Worm (Caenorhabditis elegans) whole organism, midembryonic: Measurements from ENCODE around the gene Y49F6C.6.

Experiments
- T22C8.4 ChIP-seq: fragments of 200-800 bp; sonication (Bioruptor generic); IDR thresholded peaks from 2 replicates; pipeline ENCODE4 v1.3.6; 2022; ENCODE audit warnings: missing genetic modification characterization, missing compliant biosample characterization
- cog-1 ChIP-seq: sonication (generic microtip); optimal IDR thresholded peaks from 2 replicates; lab custom pipeline; 2016; ENCODE audit warnings: missing genetic modification characterization, missing compliant biosample characterization
- flt-1 ChIP-seq: fragments of 200-800 bp; sonication (Bioruptor generic); IDR thresholded peaks from 2 replicates; pipeline ENCODE4 v1.3.6; 2022; ENCODE audit warnings: missing genetic modification characterization, missing compliant biosample characterization
- klf-2 ChIP-seq: fragments of 200-800 bp; sonication (Bioruptor generic); conservative IDR thresholded peaks from 2 replicates; pipeline ENCODE4 v1.3.6; 2022; ENCODE audit warnings: missing genetic modification reagents, missing genetic modification characterization, missing compliant biosample characterization
- med-1 ChIP-seq: sonication (generic microtip); optimal IDR thresholded peaks from 2 replicates; lab custom pipeline; 2017; ENCODE audit warnings: missing genetic modification characterization, mild to moderate bottlenecking, missing compliant biosample characterization, antibody characterized with exemption, missing genetic modification reagents; ENCODE audit not compliant: insufficient read depth
- ref-1 ChIP-seq: fragments of 200-800 bp; sonication (Bioruptor generic); conservative IDR thresholded peaks from 2 replicates; pipeline ENCODE4 v1.3.6; 2022; ENCODE audit warnings: missing genetic modification reagents, missing genetic modification characterization, missing compliant biosample characterization
- tab-1 ChIP-seq: fragments of 200-800 bp; sonication (Bioruptor generic); IDR thresholded peaks from 2 replicates; pipeline ENCODE4 v1.3.6; 2022; ENCODE audit warnings: missing genetic modification characterization, missing compliant biosample characterization
- ztf-23 ChIP-seq: fragments of 200-800 bp; sonication (Bioruptor generic); IDR thresholded peaks from 2 replicates; pipeline ENCODE4 v1.3.6; 2022; ENCODE audit warnings: missing genetic modification reagents, missing genetic modification characterization, missing compliant biosample characterization
- ztf-29 ChIP-seq: fragments of 200-800 bp; sonication (Bioruptor generic); IDR thresholded peaks from 2 replicates; pipeline ENCODE4 v1.3.6; 2022; ENCODE audit warnings: missing genetic modification reagents, missing genetic modification characterization, missing compliant biosample characterization

Y49F6C.6 gene

ce11 chrII:3365569-3365968, 1.4 kb downstream of the Y49F6C.6 start:
- TF ChIP-seq flt-1: peak; percentile 11; the same call in 1 of the 2 replicates

ce11 chrII:3358834-3359233, 8.2 kb downstream of the Y49F6C.6 start, which contains the start of the genes lido-14 and bath-27:
TSS of gene lido-14 (plus strand) at chrII:3359134.
TSS of gene bath-27 (plus strand) at chrII:3359139.
- TF ChIP-seq med-1 (GFP tag; lab: Kevin White, UChicago) (no peak), ref-1 (GFP tag; lab: Robert Waterston, UW) (no peak), cog-1 (tag; lab: Kevin White, UChicago) (no peak), tab-1 (GFP tag; lab: Robert Waterston, UW) (no peak), klf-2 (no peak), flt-1 (no peak), ztf-23 (GFP tag; lab: Robert Waterston, UW) (no peak), ztf-29 (GFP tag; lab: Robert Waterston, UW) (no peak), T22C8.4 (GFP tag; lab: Robert Waterston, UW) (no peak)

ce11 chrII:3349820-3350291, 17.1 kb downstream of the Y49F6C.6 start, which contains the start of gene F14D2.8:
TSS of gene F14D2.8 (minus strand) at chrII:3349870.
- TF ChIP-seq T22C8.4 (GFP tag; lab: Robert Waterston, UW) (no peak), ztf-23 (GFP tag; lab: Robert Waterston, UW) (no peak), flt-1 (no peak), med-1 (GFP tag; lab: Kevin White, UChicago) (no peak), ref-1 (GFP tag; lab: Robert Waterston, UW) (no peak), tab-1 (GFP tag; lab: Robert Waterston, UW) (no peak), klf-2 (no peak), ztf-29 (GFP tag; lab: Robert Waterston, UW) (no peak), cog-1 (tag; lab: Kevin White, UChicago) (no peak)

- TF ChIP-seq T22C8.4 (GFP tag; lab: Robert Waterston, UW): no peak
- no peak for TF ChIP-seq flt-1
- TF ChIP-seq klf-2: no peak
Observed at ce11 chrII:3347940-3348610, 18.9 kb downstream of the Y49F6C.6 start, which contains the start of the genes F14D2.14 and bath-29. TSS of gene F14D2.14 (minus strand) at chrII:3347990. TSS of gene bath-29 (plus strand) at chrII:3348560.

- TF ChIP-seq ztf-23 (GFP tag; lab: Robert Waterston, UW): no peak
- no peak for TF ChIP-seq ztf-29 (GFP tag; lab: Robert Waterston, UW)
- no peak for TF ChIP-seq T22C8.4 (GFP tag; lab: Robert Waterston, UW)
- TF ChIP-seq flt-1: no peak
- no peak for TF ChIP-seq ref-1 (GFP tag; lab: Robert Waterston, UW)
- no peak for TF ChIP-seq cog-1 (tag; lab: Kevin White, UChicago)
- no peak for TF ChIP-seq tab-1 (GFP tag; lab: Robert Waterston, UW)
- TF ChIP-seq med-1 (GFP tag; lab: Kevin White, UChicago): no peak
- no peak for TF ChIP-seq klf-2
Observed at ce11 chrII:3346328-3346780, 20.6 kb downstream of the Y49F6C.6 start, which contains the start of gene bath-30. TSS of gene bath-30 (minus strand) at chrII:3346378.

ce11 chrII:3344917-3345316, 22.1 kb downstream of the Y49F6C.6 start, which contains the start of gene bath-28:
TSS of gene bath-28 (minus strand) at chrII:3344967.
- TF ChIP-seq med-1 (GFP tag; lab: Kevin White, UChicago) (no peak), ztf-23 (GFP tag; lab: Robert Waterston, UW) (no peak), T22C8.4 (GFP tag; lab: Robert Waterston, UW) (no peak), klf-2 (no peak), flt-1 (no peak), ref-1 (GFP tag; lab: Robert Waterston, UW) (no peak), tab-1 (GFP tag; lab: Robert Waterston, UW) (no peak), cog-1 (tag; lab: Kevin White, UChicago) (no peak), ztf-29 (GFP tag; lab: Robert Waterston, UW) (no peak)

- TF ChIP-seq T22C8.4 (GFP tag; lab: Robert Waterston, UW) (0 out of 2 replicates have a peak, but pooled peaks have one; percentile 34), flt-1 (no peak), klf-2 (no peak), tab-1 (GFP tag; lab: Robert Waterston, UW) (no peak), ztf-29 (GFP tag; lab: Robert Waterston, UW) (no peak), cog-1 (tag; lab: Kevin White, UChicago) (no peak), ref-1 (GFP tag; lab: Robert Waterston, UW) (no peak)
Observed at ce11 chrII:3343714-3344113, 23.3 kb downstream of the Y49F6C.6 start, which contains the start of gene F14D2.15. TSS of gene F14D2.15 (minus strand) at chrII:3343814.

- no peak for TF ChIP-seq med-1 (GFP tag; lab: Kevin White, UChicago)
- no peak for TF ChIP-seq klf-2
- TF ChIP-seq ztf-29 (GFP tag; lab: Robert Waterston, UW): no peak
- no peak for TF ChIP-seq ref-1 (GFP tag; lab: Robert Waterston, UW)
Observed at ce11 chrII:3341989-3342388, 25.0 kb downstream of the Y49F6C.6 start, which contains the start of gene F14D2.11. TSS of gene F14D2.11 (minus strand) at chrII:3342089.

ce11 chrII:3340818-3341217, 26.2 kb downstream of the Y49F6C.6 start:
- TF ChIP-seq ref-1 (GFP tag; lab: Robert Waterston, UW) (no peak), ztf-29 (GFP tag; lab: Robert Waterston, UW) (no peak)

ce11 chrII:3340251-3340650, 26.7 kb downstream of the Y49F6C.6 start, which contains the start of gene F14D2.5:
TSS of gene F14D2.5 (plus strand) at chrII:3340551.
- TF ChIP-seq tab-1 (GFP tag; lab: Robert Waterston, UW) (no peak), klf-2 (no peak), T22C8.4 (GFP tag; lab: Robert Waterston, UW) (peak; percentile 14; the same call in 1 of the 2 replicates)
